Worm (Caenorhabditis elegans): Measurements from ENCODE around the gene clec-197.

The clec-197 gene

ce11 chrIV:17346599-17347218 is at the start of gene clec-197, which contains the start of gene clec-198:
Gene clec-197, minus strand, starts transcription at chrIV:17346699.
Gene clec-198, plus strand, starts transcription at chrIV:17347168.
- TF ChIP-seq Y116A8C.19 (tag; optimal IDR thresholded peaks at IDR 0.05; ENCODE audit: borderline replicate concordance) = no peak
- TF ChIP-seq mef-2 (tag; optimal IDR thresholded peaks at IDR 0.05) = no peak
- TF ChIP-seq dpl-1 (GFP tag; optimal IDR thresholded peaks at IDR 0.05) = no peak
- TF ChIP-seq nhr-85 (tag) = no peak
- no peak for TF ChIP-seq C16A3.4 (tag; optimal IDR thresholded peaks at IDR 0.05)
- no peak for TF ChIP-seq nhr-76 (tag; optimal IDR thresholded peaks at IDR 0.05)
- no peak for TF ChIP-seq mdl-1 (tag; optimal IDR thresholded peaks at IDR 0.05)
- TF ChIP-seq F16B12.6 (tag; optimal IDR thresholded peaks at IDR 0.05) = no peak
- TF ChIP-seq lin-14 (GFP tag; optimal IDR thresholded peaks at IDR 0.05) = no peak

DNA sequence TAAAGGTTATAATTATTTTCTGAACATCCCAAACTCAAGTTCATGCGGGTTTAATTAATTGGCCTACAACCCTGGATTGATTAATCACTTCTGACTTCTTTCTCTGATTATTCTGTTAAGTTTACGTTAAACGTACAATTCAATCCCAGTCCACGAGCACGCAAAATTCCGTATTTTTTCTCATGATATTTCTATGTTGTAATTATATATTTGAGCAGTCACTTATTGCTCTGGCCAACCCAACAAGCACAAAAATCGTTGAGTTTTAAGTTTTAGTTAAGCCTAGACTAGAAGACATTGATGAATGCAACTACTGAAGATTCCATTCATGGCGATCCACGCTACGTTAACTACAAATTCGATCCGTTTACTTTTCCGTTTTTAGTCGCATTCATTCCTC is 49.4 kb upstream of the clec-197 start, which contains the start of gene sru-15:
Gene sru-15 (plus strand): TSS at position 301 of the 400 bp plus-strand sequence.
- no peak for TF ChIP-seq lin-35 (GFP tag; optimal IDR thresholded peaks at IDR 0.05)
- no peak for TF ChIP-seq fkh-8 (tag; optimal IDR thresholded peaks at IDR 0.05)
- TF ChIP-seq nhr-28 (tag; optimal IDR thresholded peaks at IDR 0.05) = no peak
- no peak for TF ChIP-seq nhr-85 (tag)
- no peak for TF ChIP-seq jun-1 (tag; optimal IDR thresholded peaks at IDR 0.05)
- TF ChIP-seq zag-1 (tag; optimal IDR thresholded peaks at IDR 0.05) = no peak
- no peak for TF ChIP-seq mep-1 (tag; optimal IDR thresholded peaks at IDR 0.05)
- no peak for TF ChIP-seq fkh-4 (tag; optimal IDR thresholded peaks at IDR 0.05; ENCODE audit: borderline replicate concordance)
- no peak for TF ChIP-seq nhr-20 (tag; optimal IDR thresholded peaks at IDR 0.05)
- TF ChIP-seq skn-1 (tag; optimal IDR thresholded peaks at IDR 0.05) = no peak
- TF ChIP-seq mdl-1 (tag; optimal IDR thresholded peaks at IDR 0.05) = no peak
- no peak for TF ChIP-seq swsn-7 (tag; optimal IDR thresholded peaks at IDR 0.05)
- no peak for TF ChIP-seq nhr-77 (tag; optimal IDR thresholded peaks at IDR 0.05)
- TF ChIP-seq isw-1 (GFP tag; IDR thresholded peaks at IDR 0.05) = no peak
- TF ChIP-seq sptf-1 (tag; optimal IDR thresholded peaks at IDR 0.05) = no peak
- TF ChIP-seq alr-1 (tag; optimal IDR thresholded peaks at IDR 0.05; ENCODE audit: borderline replicate concordance) = no peak
- TF ChIP-seq Y116A8C.19 (tag; optimal IDR thresholded peaks at IDR 0.05; ENCODE audit: borderline replicate concordance) = no peak
- TF ChIP-seq egl-13 (tag; optimal IDR thresholded peaks at IDR 0.05) = no peak
- no peak for TF ChIP-seq nhr-12 (tag; optimal IDR thresholded peaks at IDR 0.05)

- TF ChIP-seq nhr-71 (tag; optimal IDR thresholded peaks at IDR 0.05) = peak; percentile 22
- TF ChIP-seq lir-3 (tag; optimal IDR thresholded peaks at IDR 0.05; ENCODE audit: poor library complexity) = no peak
- peak; percentile 55 for TF ChIP-seq elt-2 (tag; optimal IDR thresholded peaks at IDR 0.05)
Measured at ce11 chrIV:17387442-17387967, 41.0 kb upstream of the clec-197 start, which contains the start of gene T02D1.8. Gene T02D1.8, minus strand, starts transcription at chrIV:17387492.

- TF ChIP-seq nhr-84 (tag; optimal IDR thresholded peaks at IDR 0.05) (no peak), lin-13 (GFP tag; optimal IDR thresholded peaks at IDR 0.05) (no peak), ama-1 (optimal IDR thresholded peaks at IDR 0.05) (no peak), dpl-1 (GFP tag; optimal IDR thresholded peaks at IDR 0.05) (no peak), fkh-8 (tag; optimal IDR thresholded peaks at IDR 0.05) (no peak), nhr-28 (tag; optimal IDR thresholded peaks at IDR 0.05) (no peak), hlh-17 (GFP tag; optimal IDR thresholded peaks at IDR 0.05; ENCODE audit: borderline replicate concordance) (no peak), snu-23 (GFP tag; optimal IDR thresholded peaks at IDR 0.05) (no peak), sox-4 (tag; optimal IDR thresholded peaks at IDR 0.05) (no peak), nhr-12 (tag; optimal IDR thresholded peaks at IDR 0.05) (no peak), grh-1 (GFP tag; IDR thresholded peaks at IDR 0.05) (no peak)
Measured at ce11 chrIV:17383046-17383445, 36.5 kb upstream of the clec-197 start, which contains the start of gene C30H6.12. Gene C30H6.12, plus strand, starts transcription at chrIV:17383346.

Measured in whole organism, L1 larva.